Fruit fly (Drosophila melanogaster) whole organism, embryonic: ENCODE data around the gene Mocs1.

Experiments
- BtbVII ChIP-seq: fragments of 200-800 bp; sonication (Bioruptor generic); optimal IDR thresholded peaks from 3 replicates; lab custom pipeline; 2017; ENCODE audit warnings: missing biosample characterization, mild to moderate bottlenecking, missing genetic modification characterization
- C15 ChIP-seq: fragments of 200-800 bp; sonication (Bioruptor generic); IDR thresholded peaks from 3 replicates; pipeline ENCODE4 v1.3.6; 2022; ENCODE audit warnings: missing biosample characterization, missing genetic modification characterization
- CG10321 ChIP-seq: fragments of 200-800 bp; sonication (Bioruptor generic); IDR thresholded peaks from 2 replicates; pipeline ENCODE4 v1.3.6; 2022; ENCODE audit warnings: missing biosample characterization, missing genetic modification characterization
- CG13123 ChIP-seq: fragments of 200-800 bp; sonication (Bioruptor generic); optimal IDR thresholded peaks from 2 replicates; lab custom pipeline; 2016; ENCODE audit warnings: missing biosample characterization, missing genetic modification characterization
- CG13624 ChIP-seq: fragments of 200-800 bp; sonication (Bioruptor generic); optimal IDR thresholded peaks from 2 replicates; lab custom pipeline; 2016; ENCODE audit warnings: missing biosample characterization, missing genetic modification characterization
- CG15479 ChIP-seq: fragments of 200-800 bp; sonication (Bioruptor generic); optimal IDR thresholded peaks from 3 replicates; lab custom pipeline; 2019; ENCODE audit warnings: missing biosample characterization, mild to moderate bottlenecking, missing genetic modification characterization, moderate library complexity
- CG16863 ChIP-seq: fragments of 200-800 bp; sonication (Bioruptor generic); optimal IDR thresholded peaks from 3 replicates; lab custom pipeline; 2016; ENCODE audit warnings: missing biosample characterization, missing genetic modification characterization
- CG17328 ChIP-seq: fragments of 200-800 bp; sonication (Bioruptor generic); IDR thresholded peaks from 2 replicates; pipeline ENCODE4 v1.3.6; 2022; ENCODE audit warnings: missing biosample characterization, missing genetic modification characterization
- CG17802 ChIP-seq: fragments of 200-800 bp; sonication (Bioruptor generic); optimal IDR thresholded peaks from 2 replicates; lab custom pipeline; 2018; ENCODE audit warnings: missing biosample characterization, mild to moderate bottlenecking, missing genetic modification characterization, moderate library complexity
- CG2678 ChIP-seq: fragments of 200-800 bp; sonication (Bioruptor generic); optimal IDR thresholded peaks from 3 replicates; lab custom pipeline; 2019; ENCODE audit warnings: missing biosample characterization, mild to moderate bottlenecking, missing genetic modification characterization, moderate library complexity
- CG32767 ChIP-seq: fragments of 200-800 bp; sonication (Bioruptor generic); IDR thresholded peaks from 2 replicates; pipeline ENCODE4 v1.3.6; 2022; ENCODE audit warnings: missing biosample characterization, missing genetic modification characterization
- CG33213 ChIP-seq: fragments of 200-800 bp; sonication (Bioruptor generic); optimal IDR thresholded peaks from 3 replicates; lab custom pipeline; 2016; ENCODE audit warnings: missing biosample characterization, missing genetic modification characterization
- CG34224 ChIP-seq: fragments of 200-800 bp; sonication (Bioruptor generic); IDR thresholded peaks from 3 replicates; pipeline ENCODE4 v1.3.6; 2022; ENCODE audit warnings: missing biosample characterization, missing genetic modification characterization; ENCODE audit not compliant: partially characterized antibody
- CG4328 ChIP-seq: fragments of 200-800 bp; sonication (Bioruptor generic); optimal IDR thresholded peaks from 3 replicates; lab custom pipeline; 2017; ENCODE audit warnings: missing biosample characterization, missing genetic modification reagents, missing genetic modification characterization
- CG4424 ChIP-seq: fragments of 200-800 bp; sonication (Bioruptor generic); optimal IDR thresholded peaks from 3 replicates; lab custom pipeline; 2016; ENCODE audit warnings: missing biosample characterization, missing genetic modification characterization
- CG4854 ChIP-seq: fragments of 200-800 bp; sonication (Bioruptor generic); optimal IDR thresholded peaks from 2 replicates; lab custom pipeline; 2016; ENCODE audit warnings: missing biosample characterization, missing genetic modification characterization, inconsistent platforms
- CG6654 ChIP-seq: fragments of 200-800 bp; sonication (Bioruptor generic); optimal IDR thresholded peaks from 2 replicates; lab custom pipeline; 2017; ENCODE audit warnings: missing biosample characterization, mild to moderate bottlenecking, missing genetic modification characterization
- CG9817 ChIP-seq: fragments of 200-800 bp; sonication (Bioruptor generic); optimal IDR thresholded peaks from 2 replicates; lab custom pipeline; 2018; ENCODE audit warnings: missing biosample characterization, mild to moderate bottlenecking, missing genetic modification characterization, moderate library complexity
- CG9876 ChIP-seq: fragments of 200-800 bp; sonication (Bioruptor generic); optimal IDR thresholded peaks from 2 replicates; lab custom pipeline; 2016; ENCODE audit warnings: missing biosample characterization, missing genetic modification characterization
- Dek ChIP-seq: fragments of 200-800 bp; sonication (Bioruptor generic); optimal IDR thresholded peaks from 3 replicates; lab custom pipeline; 2019; ENCODE audit warnings: missing biosample characterization, mild to moderate bottlenecking, missing genetic modification characterization, moderate library complexity
- Dll ChIP-seq: fragments of 200-800 bp; sonication (Bioruptor generic); IDR thresholded peaks from 4 replicates; pipeline ENCODE4 v1.3.6; 2022; ENCODE audit warnings: missing biosample characterization, missing genetic modification characterization; ENCODE audit not compliant: partially characterized antibody
- E2f2 ChIP-seq: fragments of 200-800 bp; sonication (Bioruptor generic); IDR thresholded peaks from 2 replicates; pipeline ENCODE4 v1.3.6; 2022; ENCODE audit warnings: missing biosample characterization, missing genetic modification characterization
- Hr78 ChIP-seq, 2 experiments: fragments of 200-800 bp in 1 of 2; fragments of >200 bp in 1 of 2; sonication (Bioruptor generic) in 1 of 2; optimal IDR thresholded peaks; 2 replicates each; lab custom pipeline; 2017 to 2019; ENCODE audit warnings: missing biosample characterization in 2 of 2, missing genetic modification characterization in 2 of 2, mild to moderate bottlenecking in 1 of 2, moderate library complexity in 1 of 2
- MTF-1 ChIP-seq: fragments of 200-800 bp; sonication (Bioruptor generic); optimal IDR thresholded peaks from 2 replicates; lab custom pipeline; 2018; ENCODE audit warnings: missing biosample characterization, mild to moderate bottlenecking, missing genetic modification characterization, borderline replicate concordance
- Med ChIP-seq: fragments of 200-800 bp; sonication (Bioruptor generic); peaks from one replicate; lab custom pipeline; 2016; ENCODE audit warnings: missing biosample characterization, missing genetic modification characterization, mild to moderate bottlenecking, inconsistent platforms, moderate library complexity
- Neu2 ChIP-seq: fragments of 200-800 bp; sonication (Bioruptor generic); optimal IDR thresholded peaks from 3 replicates; lab custom pipeline; 2016; ENCODE audit warnings: missing biosample characterization, missing genetic modification characterization, borderline replicate concordance
- NfI ChIP-seq: fragments of 200-800 bp; sonication (Bioruptor generic); optimal IDR thresholded peaks from 3 replicates; lab custom pipeline; 2018; ENCODE audit warnings: missing biosample characterization, mild to moderate bottlenecking, missing genetic modification characterization, moderate library complexity
- Poxn ChIP-seq: fragments of 200-800 bp; sonication (Bioruptor generic); IDR thresholded peaks from 2 replicates; pipeline ENCODE4 v1.3.6; 2022; ENCODE audit warnings: missing biosample characterization, missing genetic modification characterization
- Sin3A ChIP-seq: fragments of >200 bp; optimal IDR thresholded peaks from 2 replicates; lab custom pipeline; 2018
- Sry-β ChIP-seq: fragments of 200-800 bp; sonication (Bioruptor generic); optimal IDR thresholded peaks from 2 replicates; lab custom pipeline; 2018; ENCODE audit warnings: missing biosample characterization, mild to moderate bottlenecking, missing genetic modification characterization, moderate library complexity
- Sry-δ ChIP-seq: fragments of 200-800 bp; sonication (Bioruptor generic); optimal IDR thresholded peaks from 2 replicates; lab custom pipeline; 2016; ENCODE audit warnings: missing biosample characterization, missing genetic modification characterization
- Ssrp ChIP-seq: fragments of 200-800 bp; sonication (Bioruptor generic); optimal IDR thresholded peaks from 2 replicates; lab custom pipeline; 2018; ENCODE audit warnings: missing biosample characterization, mild to moderate bottlenecking, missing genetic modification characterization, moderate library complexity
- Trl ChIP-seq, 3 experiments: fragments of >200 bp in 2 of 3; fragments of 200-800 bp in 1 of 3; sonication (Bioruptor generic) in 1 of 3; optimal IDR thresholded peaks; 2 replicates in 1 of 3; 3 replicates in 2 of 3; lab custom pipeline; 2016 to 2017; ENCODE audit warnings: missing biosample characterization in 1 of 3, missing genetic modification characterization in 1 of 3
- YL-1 ChIP-seq: fragments of 200-800 bp; sonication (Bioruptor generic); optimal IDR thresholded peaks from 3 replicates; lab custom pipeline; 2017; ENCODE audit warnings: missing biosample characterization, mild to moderate bottlenecking, missing genetic modification characterization
- al ChIP-seq: fragments of 200-800 bp; sonication (Bioruptor generic); IDR thresholded peaks from 2 replicates; pipeline ENCODE4 v1.3.6; 2022; ENCODE audit warnings: missing biosample characterization, missing genetic modification characterization
- ato ChIP-seq: fragments of 200-800 bp; sonication (Bioruptor generic); IDR thresholded peaks from 2 replicates; pipeline ENCODE4 v1.3.6; 2022; ENCODE audit warnings: missing biosample characterization, missing genetic modification characterization; ENCODE audit not compliant: partially characterized antibody
- bab2 ChIP-seq: fragments of 200-800 bp; sonication (Bioruptor generic); optimal IDR thresholded peaks from 2 replicates; lab custom pipeline; 2016; ENCODE audit warnings: missing biosample characterization, missing genetic modification characterization
- ci ChIP-seq: fragments of 200-800 bp; sonication (Bioruptor generic); IDR thresholded peaks from 3 replicates; pipeline ENCODE4 v1.3.6; 2022; ENCODE audit warnings: missing biosample characterization, missing genetic modification characterization
- corto ChIP-seq: fragments of 200-800 bp; sonication (Bioruptor generic); optimal IDR thresholded peaks from 2 replicates; lab custom pipeline; 2016; ENCODE audit warnings: missing biosample characterization, mild to moderate bottlenecking, missing genetic modification characterization, moderate library complexity
- dati ChIP-seq: fragments of 200-800 bp; sonication (Bioruptor generic); IDR thresholded peaks from 2 replicates; pipeline ENCODE4 v1.3.6; 2022; ENCODE audit warnings: missing biosample characterization, missing genetic modification characterization
- dmrt11E ChIP-seq: fragments of 200-800 bp; sonication (Bioruptor generic); optimal IDR thresholded peaks from 3 replicates; lab custom pipeline; 2018; ENCODE audit warnings: missing biosample characterization, mild to moderate bottlenecking, missing genetic modification characterization, moderate library complexity
- hb ChIP-seq: fragments of 200-800 bp; sonication (Bioruptor generic); IDR thresholded peaks from 3 replicates; pipeline ENCODE4 v1.3.6; 2022; ENCODE audit warnings: missing biosample characterization, missing genetic modification characterization; ENCODE audit not compliant: partially characterized antibody
- insv ChIP-seq, 2 experiments: fragments of 200-800 bp; sonication (Bioruptor generic); optimal IDR thresholded peaks; 3 replicates each; lab custom pipeline; 2016 to 2018; ENCODE audit warnings: missing biosample characterization in 2 of 2, missing genetic modification characterization in 2 of 2
- lilli ChIP-seq: fragments of 200-800 bp; sonication (Bioruptor generic); optimal IDR thresholded peaks from 3 replicates; lab custom pipeline; 2016; ENCODE audit warnings: missing biosample characterization, missing genetic modification characterization
- lmd ChIP-seq: fragments of 200-800 bp; sonication (Bioruptor generic); IDR thresholded peaks from 2 replicates; pipeline ENCODE4 v1.3.6; 2022; ENCODE audit warnings: missing biosample characterization, missing genetic modification characterization
- ro ChIP-seq: fragments of 200-800 bp; sonication (Bioruptor generic); IDR thresholded peaks from 2 replicates; pipeline ENCODE4 v1.3.6; 2022; ENCODE audit warnings: missing biosample characterization, missing genetic modification characterization
- sc ChIP-seq, 3 experiments: fragments of >200 bp in 2 of 3; fragments of 200-800 bp in 1 of 3; sonication (Bioruptor generic) in 1 of 3; optimal IDR thresholded peaks; 2 replicates in 2 of 3; 3 replicates in 1 of 3; lab custom pipeline; 2017; ENCODE audit warnings: mild to moderate bottlenecking in 1 of 3, missing biosample characterization in 1 of 3, missing genetic modification characterization in 1 of 3, missing genetic modification reagents in 1 of 3
- ttk ChIP-seq: fragments of 200-800 bp; sonication (Bioruptor generic); IDR thresholded peaks from 2 replicates; pipeline ENCODE4 v2.1.2; 2022; ENCODE audit warnings: missing biosample characterization, missing genetic modification characterization
- zf30C ChIP-seq: fragments of 200-800 bp; sonication (Bioruptor generic); optimal IDR thresholded peaks from 3 replicates; lab custom pipeline; 2018; ENCODE audit warnings: missing biosample characterization, mild to moderate bottlenecking, missing genetic modification characterization

The Mocs1 gene

DNA sequence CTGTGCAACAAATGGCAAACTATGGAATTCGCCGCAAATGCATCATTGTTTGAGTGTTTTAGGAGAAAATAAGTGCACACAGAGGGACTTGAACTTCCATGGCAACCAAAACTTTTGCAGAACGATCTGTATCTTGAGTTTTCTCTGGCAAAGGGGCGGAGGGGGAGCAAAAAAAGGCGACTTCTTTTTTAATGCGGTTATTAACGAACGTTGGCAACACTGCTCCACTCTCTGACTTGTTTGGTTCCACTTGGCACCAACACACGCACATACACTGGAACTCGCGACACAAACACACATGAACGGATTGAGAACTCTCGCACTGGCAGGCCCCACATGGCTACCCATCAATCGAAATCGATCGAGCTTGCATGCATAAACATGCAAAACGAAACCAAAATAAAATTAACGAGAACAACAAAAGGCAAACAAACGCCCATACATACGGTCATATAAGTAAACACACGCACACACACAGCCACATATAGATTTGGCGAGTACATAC lies 49.1 kb downstream of the Mocs1 start (continued):
- TF ChIP-seq insv (GFP tag; optimal IDR thresholded peaks at IDR 0.05; lab: Kevin White, UChicago) (no peak), ci (no peak), C15 (no peak), CG32767 (GFP tag; lab: Robert Waterston, UW) (peak; percentile 16; the same call in 1 of the 2 replicates), CG2678 (no peak), lilli (GFP tag; lab: Kevin White, UChicago) (no peak), Sin3A (no peak), Sry-δ (no peak), CG10321 (GFP tag; lab: Robert Waterston, UW) (no peak), hb (GFP tag; lab: Robert Waterston, UW) (no peak), CG34224 (GFP tag; lab: Robert Waterston, UW) (0 out of 3 replicates have a peak, but pooled peaks have one; percentile 51), ttk (GFP tag; lab: Robert Waterston, UW) (no peak), Med (peak; percentile 58), CG9817 (tag; lab: Kevin White, UChicago) (peak; percentile 27), Dek (no peak), CG17802 (tag; lab: Kevin White, UChicago) (no peak), CG9876 (GFP tag; lab: Kevin White, UChicago) (no peak), dati (GFP tag; lab: Robert Waterston, UW) (no peak), CG6654 (GFP tag; lab: Kevin White, UChicago) (no peak), CG13123 (GFP tag; lab: Kevin White, UChicago) (no peak), CG17328 (GFP tag; lab: Robert Waterston, UW) (no peak), Neu2 (GFP tag; lab: Kevin White, UChicago) (no peak), dmrt11E (no peak), zf30C (GFP tag; lab: Kevin White, UChicago) (peak; percentile 15), lmd (GFP tag; lab: Robert Waterston, UW) (peak; percentile 45), E2f2 (GFP tag; lab: Robert Waterston, UW) (no peak), NfI (no peak), ro (GFP tag; lab: Robert Waterston, UW) (no peak), CG4424 (no peak), Ssrp (tag; lab: Kevin White, UChicago) (no peak), Trl (optimal IDR thresholded peaks at IDR 0.05; lab: Kevin White, UChicago) (peak in 1 of 2 experiments; percentile 5), Trl (GFP tag; optimal IDR thresholded peaks at IDR 0.05; lab: Kevin White, UChicago) (peak; percentile 10), Dll (no peak), YL-1 (GFP tag; lab: Kevin White, UChicago) (no peak), BtbVII (no peak), bab2 (no peak), MTF-1 (GFP tag; lab: Kevin White, UChicago) (no peak), CG33213 (no peak), CG15479 (GFP tag; lab: Kevin White, UChicago) (no peak), sc (optimal IDR thresholded peaks at IDR 0.05; lab: Kevin White, UChicago) (no peak), sc (GFP tag; optimal IDR thresholded peaks at IDR 0.05; lab: Kevin White, UChicago) (no peak), Sry-β (GFP tag; lab: Kevin White, UChicago) (no peak), al (GFP tag; lab: Robert Waterston, UW) (peak; percentile 40; the same call in 1 of the 2 replicates), ato (GFP tag; lab: Robert Waterston, UW) (no peak), CG13624 (GFP tag; lab: Kevin White, UChicago) (no peak), Poxn (GFP tag; lab: Robert Waterston, UW) (no peak), CG4854 (GFP tag; lab: Kevin White, UChicago) (no peak), CG16863 (GFP tag; lab: Kevin White, UChicago) (no peak), corto (GFP tag; lab: Kevin White, UChicago) (no peak), CG4328 (no peak), Hr78 (GFP tag; optimal IDR thresholded peaks at IDR 0.05; lab: Kevin White, UChicago) (no peak)
